Fruit fly (Drosophila melanogaster) S2 (cell line): ENCODE measurements around the gene mtSSB.

Source experiments
- CG8478 ChIP-seq: fragments of >200 bp; optimal IDR thresholded peaks from 2 replicates; lab custom pipeline; 2018
- CTCF ChIP-seq, 2 experiments: fragments of >200 bp; optimal IDR thresholded peaks; 2 replicates each; lab custom pipeline; 2018

DNA sequence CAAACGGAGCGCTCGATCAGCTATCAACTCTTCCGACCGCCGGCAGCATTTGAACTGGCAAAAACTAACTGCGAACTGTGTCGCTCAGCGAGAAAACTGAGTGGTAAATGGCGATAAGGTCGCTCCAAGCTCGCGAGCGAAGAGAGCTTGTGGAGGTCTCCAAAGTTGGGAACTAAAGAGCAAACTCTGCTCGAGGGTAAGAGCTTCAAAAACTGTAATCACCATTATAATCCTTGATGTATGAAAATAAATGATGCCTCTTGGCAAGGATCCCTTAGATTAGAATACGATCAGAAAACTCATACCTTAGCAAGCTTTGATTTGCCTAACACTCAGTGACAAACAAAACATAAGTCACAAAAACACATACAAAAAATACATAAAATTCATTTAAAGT is 2.0 kb downstream of the mtSSB start, which contains the start of the genes CG6126 and CG31287:
- TF ChIP-seq CTCF (optimal IDR thresholded peaks at IDR 0.05; lab: Kevin White, UChicago): no peak
- TF ChIP-seq CG8478 (lab: Kevin White, UChicago): no peak
